Worm (Caenorhabditis elegans) whole organism, L2 larva: ENCODE data around the gene pgm-2.

Experiments
- ZK546.5 ChIP-seq: sonication (generic microtip); optimal IDR thresholded peaks from 2 replicates; lab custom pipeline; 2017; ENCODE audit warnings: missing biosample characterization, missing genetic modification characterization
- nhr-12 ChIP-seq: fragments of 150-350 bp; optimal IDR thresholded peaks from 2 replicates; lab custom pipeline; 2014; ENCODE audit warnings: missing biosample characterization, missing genetic modification characterization
- snpc-4 ChIP-seq: fragments of 150-350 bp; optimal IDR thresholded peaks from 2 replicates; lab custom pipeline; 2014; ENCODE audit warnings: missing biosample characterization, missing genetic modification characterization
- ztf-11 ChIP-seq: sonication (generic microtip); optimal IDR thresholded peaks from 2 replicates; lab custom pipeline; 2017; ENCODE audit warnings: missing biosample characterization, missing genetic modification characterization

DNA sequence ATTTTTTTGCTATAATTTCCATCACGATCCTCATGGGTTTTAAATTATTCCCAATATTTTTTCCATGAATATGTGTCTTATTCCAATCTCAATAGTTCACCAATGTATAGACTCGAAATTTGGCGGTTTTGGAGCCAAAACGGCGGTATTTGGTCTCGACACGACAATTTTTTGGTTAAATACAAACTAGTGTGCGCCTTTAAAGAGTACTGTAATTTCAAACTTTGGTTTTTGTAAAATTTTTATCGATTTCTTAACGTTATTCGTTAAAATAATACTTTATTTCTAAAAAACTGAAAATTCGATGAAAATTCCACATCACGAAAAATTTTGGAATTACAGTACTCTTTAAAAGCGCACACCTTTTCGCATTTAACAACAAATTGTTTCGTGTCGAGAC lies 15.5 kb downstream of the pgm-2 start:
- TF ChIP-seq ZK546.5 (tag; lab: Kevin White, UChicago) (no peak), snpc-4 (tag; lab: Kevin White, UChicago) (no peak), nhr-12 (tag; lab: Kevin White, UChicago) (no peak), ztf-11 (tag; lab: Kevin White, UChicago) (no peak)
